Fruit fly (Drosophila melanogaster) whole organism, wandering third instar larva: Measurements from ENCODE around the gene CG17780.

Source experiments
- Abd-B ChIP-seq: fragments of >200 bp; optimal IDR thresholded peaks from 2 replicates; lab custom pipeline; 2017; ENCODE audit warnings: missing biosample characterization, missing genetic modification characterization
- CG32264 ChIP-seq: fragments of 200-800 bp; sonication (Bioruptor generic); optimal IDR thresholded peaks from 2 replicates; lab custom pipeline; 2016; ENCODE audit warnings: missing biosample characterization, missing genetic modification characterization
- CG9705 ChIP-seq: fragments of 200-800 bp; sonication (Bioruptor generic); optimal IDR thresholded peaks from 2 replicates; lab custom pipeline; 2018; ENCODE audit warnings: missing biosample characterization, mild to moderate bottlenecking, missing genetic modification characterization
- CrebA ChIP-seq: fragments of 200-800 bp; sonication (Bioruptor generic); optimal IDR thresholded peaks from 2 replicates; lab custom pipeline; 2016; ENCODE audit warnings: missing biosample characterization, mild to moderate bottlenecking, missing genetic modification characterization, borderline replicate concordance
- Dfd ChIP-seq: fragments of >200 bp; optimal IDR thresholded peaks from 2 replicates; lab custom pipeline; 2017; ENCODE audit warnings: missing biosample characterization, missing genetic modification characterization
- Dif ChIP-seq: fragments of 200-275, 200-300 bp; sonication (Bioruptor generic); optimal IDR thresholded peaks from 2 replicates; lab custom pipeline; 2018; ENCODE audit warnings: missing biosample characterization, missing genetic modification characterization; ENCODE audit not compliant: partially characterized antibody
- GATAd ChIP-seq: sonication (Bioruptor generic); optimal IDR thresholded peaks from 2 replicates; lab custom pipeline; 2016; ENCODE audit warnings: missing biosample characterization, missing genetic modification characterization
- Hnf4 ChIP-seq: fragments of 200-800 bp; sonication (Bioruptor generic); optimal IDR thresholded peaks from 2 replicates; lab custom pipeline; 2016; ENCODE audit warnings: missing biosample characterization, mild to moderate bottlenecking, missing genetic modification characterization
- Hr78 ChIP-seq: fragments of >200 bp; optimal IDR thresholded peaks from 2 replicates; lab custom pipeline; 2017; ENCODE audit warnings: missing biosample characterization, missing genetic modification characterization
- Hr83 ChIP-seq: fragments of 200-300 bp; sonication (Bioruptor generic); optimal IDR thresholded peaks from 2 replicates; lab custom pipeline; 2016; ENCODE audit warnings: missing biosample characterization, mild to moderate bottlenecking, missing genetic modification characterization, moderate library complexity; ENCODE audit not compliant: poor library complexity, severe bottlenecking
- Jra ChIP-seq: sonication (Bioruptor generic); optimal IDR thresholded peaks from 2 replicates; lab custom pipeline; 2016; ENCODE audit warnings: missing biosample characterization, missing genetic modification characterization
- Mio ChIP-seq: sonication (Bioruptor generic); optimal IDR thresholded peaks from 2 replicates; lab custom pipeline; 2016; ENCODE audit warnings: missing biosample characterization, missing genetic modification characterization
- Myc ChIP-seq: fragments of >200 bp; optimal IDR thresholded peaks from 2 replicates; lab custom pipeline; 2017
- N ChIP-seq: fragments of >200 bp; optimal IDR thresholded peaks from 2 replicates; lab custom pipeline; 2018; ENCODE audit warnings: missing biosample characterization, missing external identifiers, missing genetic modification characterization
- OdsH ChIP-seq: fragments of 200-800 bp; sonication (Bioruptor generic); optimal IDR thresholded peaks from 2 replicates; lab custom pipeline; 2016; ENCODE audit warnings: missing biosample characterization, mild to moderate bottlenecking, missing genetic modification characterization
- Rel ChIP-seq, 2 experiments: fragments of 200-800 bp; sonication (Bioruptor generic) in 1 of 2; optimal IDR thresholded peaks; 2 replicates in 1 of 2; 3 replicates in 1 of 2; lab custom pipeline; 2016 to 2019; ENCODE audit warnings: mild to moderate bottlenecking in 2 of 2, missing biosample characterization in 2 of 2, missing genetic modification characterization in 2 of 2, moderate library complexity in 1 of 2
- Vsx2 ChIP-seq: fragments of 200-300, 225-300 bp; sonication (Bioruptor generic); optimal IDR thresholded peaks from 2 replicates; lab custom pipeline; 2018; ENCODE audit warnings: missing biosample characterization, missing genetic modification characterization; ENCODE audit not compliant: partially characterized antibody
- br ChIP-seq: fragments of 200-800 bp; sonication (Bioruptor generic); optimal IDR thresholded peaks from 2 replicates; lab custom pipeline; 2016; ENCODE audit warnings: missing biosample characterization, missing genetic modification characterization
- brk ChIP-seq: fragments of 200-800 bp; sonication (Bioruptor generic); optimal IDR thresholded peaks from 2 replicates; lab custom pipeline; 2016; ENCODE audit warnings: missing biosample characterization, mild to moderate bottlenecking, missing genetic modification characterization
- dl ChIP-seq, 2 experiments: fragments of 175-275, 200-275 bp in 1 of 2; fragments of 200-275 bp in 1 of 2; sonication (Bioruptor generic); optimal IDR thresholded peaks; lab custom pipeline; 2018; ENCODE audit warnings: mild to moderate bottlenecking in 2 of 2, missing biosample characterization in 2 of 2, missing genetic modification characterization in 2 of 2, moderate library complexity in 2 of 2; ENCODE audit not compliant: partially characterized antibody in 2 of 2, insufficient read depth in 1 of 2
- dmrt93B ChIP-seq: fragments of 200-800 bp; sonication (Bioruptor generic); optimal IDR thresholded peaks from 2 replicates; lab custom pipeline; 2018; ENCODE audit warnings: missing biosample characterization, mild to moderate bottlenecking, missing genetic modification characterization
- dsf ChIP-seq: sonication (Bioruptor generic); optimal IDR thresholded peaks from 2 replicates; lab custom pipeline; 2016; ENCODE audit warnings: missing biosample characterization, missing genetic modification characterization, borderline replicate concordance
- ey ChIP-seq: fragments of 200-800 bp; sonication (Bioruptor generic); optimal IDR thresholded peaks from 2 replicates; lab custom pipeline; 2016; ENCODE audit warnings: missing biosample characterization, missing genetic modification characterization
- foxo ChIP-seq, 2 experiments: fragments of 200-800 bp; sonication (Bioruptor generic); optimal IDR thresholded peaks; 2 replicates in 1 of 2; 3 replicates in 1 of 2; lab custom pipeline; 2016 to 2017; ENCODE audit warnings: missing biosample characterization in 2 of 2, missing genetic modification characterization in 2 of 2
- fru ChIP-seq: fragments of 200-800 bp; sonication (Bioruptor generic); optimal IDR thresholded peaks from 3 replicates; lab custom pipeline; 2016; ENCODE audit warnings: missing biosample characterization, mild to moderate bottlenecking, missing genetic modification characterization
- h ChIP-seq: fragments of 200-800 bp; sonication (Bioruptor generic); optimal IDR thresholded peaks from 3 replicates; lab custom pipeline; 2016; ENCODE audit warnings: missing biosample characterization, mild to moderate bottlenecking, missing genetic modification characterization
- lola ChIP-seq: fragments of >200 bp; optimal IDR thresholded peaks from 2 replicates; lab custom pipeline; 2017; ENCODE audit warnings: missing biosample characterization, missing genetic modification characterization
- pan ChIP-seq: fragments of >200 bp; optimal IDR thresholded peaks from 2 replicates; lab custom pipeline; 2017
- psq ChIP-seq: fragments of 200-800 bp; sonication (Bioruptor generic); optimal IDR thresholded peaks from 3 replicates; lab custom pipeline; 2017; ENCODE audit warnings: missing biosample characterization, mild to moderate bottlenecking, missing genetic modification characterization, moderate library complexity
- rgr ChIP-seq: fragments of 200-800 bp; sonication (Bioruptor generic); optimal IDR thresholded peaks from 3 replicates; lab custom pipeline; 2016; ENCODE audit warnings: missing biosample characterization, mild to moderate bottlenecking, missing genetic modification characterization
- sv ChIP-seq: fragments of 200-800 bp; sonication (Bioruptor generic); optimal IDR thresholded peaks from 3 replicates; lab custom pipeline; 2016; ENCODE audit warnings: missing biosample characterization, missing genetic modification characterization
- tai ChIP-seq: sonication (Bioruptor generic); optimal IDR thresholded peaks from 2 replicates; lab custom pipeline; 2016; ENCODE audit warnings: missing biosample characterization, missing genetic modification characterization
- woc ChIP-seq: sonication (Bioruptor generic); optimal IDR thresholded peaks from 2 replicates; lab custom pipeline; 2016; ENCODE audit warnings: missing biosample characterization, mild to moderate bottlenecking, missing genetic modification characterization

The CG17780 gene

dm6 chr3R:24384952-24385351, at the start of gene CG17780:
Gene CG17780 (minus strand): TSS chr3R:24385052.
- no peak for TF ChIP-seq ey
- no peak for TF ChIP-seq GATAd (GFP tag; lab: Kevin White, UChicago)
- no peak for TF ChIP-seq h (GFP tag; lab: Kevin White, UChicago)
- no peak for TF ChIP-seq Dif (GFP tag; lab: Kevin White, UChicago)
- TF ChIP-seq dsf (GFP tag; lab: Kevin White, UChicago): no peak
- TF ChIP-seq pan (lab: Kevin White, UChicago): no peak
- no peak for TF ChIP-seq N (GFP tag; lab: Kevin White, UChicago)

- TF ChIP-seq CrebA (GFP tag; lab: Kevin White, UChicago) (no peak), ey (no peak), Dfd (no peak), Hnf4 (no peak), brk (GFP tag; lab: Kevin White, UChicago) (no peak), Dif (GFP tag; lab: Kevin White, UChicago) (no peak), GATAd (GFP tag; lab: Kevin White, UChicago) (no peak), tai (GFP tag; lab: Kevin White, UChicago) (no peak), dl (GFP tag; optimal IDR thresholded peaks at IDR 0.05; lab: Kevin White, UChicago; ENCODE audit: insufficient read depth in 1 of 2, partially characterized antibody in 2 of 2) (no peak), Hr83 (GFP tag; lab: Kevin White, UChicago) (no peak), CG32264 (no peak), dmrt93B (GFP tag; lab: Kevin White, UChicago) (no peak), Rel (GFP tag; optimal IDR thresholded peaks at IDR 0.05; lab: Kevin White, UChicago) (no peak), Rel (tag; optimal IDR thresholded peaks at IDR 0.05; lab: Kevin White, UChicago) (no peak), fru (GFP tag; lab: Kevin White, UChicago) (no peak), Abd-B (GFP tag; lab: Kevin White, UChicago) (no peak), Vsx2 (GFP tag; lab: Kevin White, UChicago) (no peak), rgr (GFP tag; lab: Kevin White, UChicago) (no peak)
These were observed 7.5 kb upstream of the CG17780 start, which contains the start of gene CG13616 for dm6 chr3R:24392207-24392939. Gene CG13616 (plus strand): TSS chr3R:24392889.

dm6 chr3R:24390239-24390638, 5.4 kb upstream of the CG17780 start, which contains the start of the genes CG5768 and CG13615:
Gene CG5768 (minus strand): TSS chr3R:24390339.
Gene CG13615 (plus strand): TSS chr3R:24390518.
- TF ChIP-seq CG9705 (GFP tag; lab: Kevin White, UChicago) (no peak), Mio (no peak), foxo (GFP tag; optimal IDR thresholded peaks at IDR 0.05; lab: Kevin White, UChicago) (no peak), Abd-B (GFP tag; lab: Kevin White, UChicago) (no peak), N (GFP tag; lab: Kevin White, UChicago) (no peak), br (GFP tag; lab: Kevin White, UChicago) (no peak), brk (GFP tag; lab: Kevin White, UChicago) (no peak), dl (GFP tag; optimal IDR thresholded peaks at IDR 0.05; lab: Kevin White, UChicago; ENCODE audit: insufficient read depth in 1 of 2, partially characterized antibody in 2 of 2) (no peak), woc (GFP tag; lab: Kevin White, UChicago) (no peak), Myc (lab: Kevin White, UChicago) (no peak), Vsx2 (GFP tag; lab: Kevin White, UChicago) (no peak), fru (GFP tag; lab: Kevin White, UChicago) (no peak), Hr83 (GFP tag; lab: Kevin White, UChicago) (no peak), Jra (GFP tag; lab: Kevin White, UChicago) (no peak), rgr (GFP tag; lab: Kevin White, UChicago) (no peak), ey (no peak), CG32264 (no peak), lola (no peak), Hr78 (GFP tag; lab: Kevin White, UChicago) (no peak), psq (GFP tag; lab: Kevin White, UChicago) (no peak)
- TF ChIP-seq, all 38 proteins: peak for 0

- TF ChIP-seq dsf (GFP tag; lab: Kevin White, UChicago) (no peak), Dif (GFP tag; lab: Kevin White, UChicago) (no peak), Rel (GFP tag; optimal IDR thresholded peaks at IDR 0.05; lab: Kevin White, UChicago) (no peak), Rel (tag; optimal IDR thresholded peaks at IDR 0.05; lab: Kevin White, UChicago) (no peak), OdsH (GFP tag; lab: Kevin White, UChicago) (no peak), ey (no peak), fru (GFP tag; lab: Kevin White, UChicago) (no peak), CG32264 (no peak), dmrt93B (GFP tag; lab: Kevin White, UChicago) (no peak), pan (lab: Kevin White, UChicago) (no peak), dl (GFP tag; optimal IDR thresholded peaks at IDR 0.05; lab: Kevin White, UChicago; ENCODE audit: insufficient read depth in 1 of 2, partially characterized antibody in 2 of 2) (no peak), CG9705 (GFP tag; lab: Kevin White, UChicago) (no peak), rgr (GFP tag; lab: Kevin White, UChicago) (no peak), br (GFP tag; lab: Kevin White, UChicago) (no peak), Hnf4 (no peak), sv (GFP tag; lab: Kevin White, UChicago) (no peak), Vsx2 (GFP tag; lab: Kevin White, UChicago) (no peak)
These were observed 1.6 kb upstream of the CG17780 start for dm6 chr3R:24386434-24386833.
